Fruit fly (Drosophila melanogaster) whole organism, embryonic: Measurements from ENCODE around the gene Dbp21E2.
A peak's percentile ranks its signal among the peaks of the same experiment; 100 is the strongest.

ENCODE experiments used
- Aef1 ChIP-seq: fragments of 200-800 bp; sonication (Bioruptor generic); IDR thresholded peaks from 3 replicates; pipeline ENCODE4 v1.3.6; 2022; ENCODE audit warnings: missing biosample characterization, missing genetic modification characterization
- BtbVII ChIP-seq: fragments of 200-800 bp; sonication (Bioruptor generic); optimal IDR thresholded peaks from 3 replicates; lab custom pipeline; 2017; ENCODE audit warnings: missing biosample characterization, mild to moderate bottlenecking, missing genetic modification characterization
- CG10565 ChIP-seq: fragments of 200-800 bp; sonication (Bioruptor generic); optimal IDR thresholded peaks from 3 replicates; lab custom pipeline; 2016; ENCODE audit warnings: missing biosample characterization, mild to moderate bottlenecking, missing genetic modification characterization
- CG10959 ChIP-seq: fragments of 200-800 bp; sonication (Bioruptor generic); IDR thresholded peaks from 2 replicates; pipeline ENCODE4 v1.3.6; 2022; ENCODE audit warnings: missing biosample characterization, missing genetic modification characterization
- CG11504 ChIP-seq: fragments of 200-800 bp; sonication (Bioruptor generic); optimal IDR thresholded peaks from 3 replicates; lab custom pipeline; 2019; ENCODE audit warnings: missing biosample characterization, mild to moderate bottlenecking, missing genetic modification characterization, moderate library complexity
- CG11695 ChIP-seq: fragments of 200-800 bp; sonication (Bioruptor generic); IDR thresholded peaks from 3 replicates; pipeline ENCODE4 v1.3.6; 2022; ENCODE audit warnings: missing biosample characterization, missing genetic modification characterization
- CG12236 ChIP-seq: fragments of 200-800 bp; sonication (Bioruptor generic); optimal IDR thresholded peaks from 2 replicates; lab custom pipeline; 2016; ENCODE audit warnings: missing biosample characterization, missing genetic modification characterization
- CG14710 ChIP-seq: fragments of 200-800 bp; sonication (Bioruptor generic); optimal IDR thresholded peaks from 3 replicates; lab custom pipeline; 2019; ENCODE audit warnings: missing biosample characterization, mild to moderate bottlenecking, missing genetic modification characterization, moderate library complexity
- CG17361 ChIP-seq: fragments of 200-800 bp; sonication (Bioruptor generic); IDR thresholded peaks from 3 replicates; pipeline ENCODE4 v1.3.6; 2022; ENCODE audit warnings: missing biosample characterization, missing genetic modification characterization
- CG17802 ChIP-seq: fragments of 200-800 bp; sonication (Bioruptor generic); optimal IDR thresholded peaks from 2 replicates; lab custom pipeline; 2018; ENCODE audit warnings: missing biosample characterization, mild to moderate bottlenecking, missing genetic modification characterization, moderate library complexity
- CG17912 ChIP-seq: fragments of 200-800 bp; sonication (Bioruptor generic); optimal IDR thresholded peaks from 2 replicates; lab custom pipeline; 2018; ENCODE audit warnings: missing biosample characterization, mild to moderate bottlenecking, missing genetic modification characterization
- CG2129 ChIP-seq: fragments of 200-800 bp; sonication (Bioruptor generic); IDR thresholded peaks from 2 replicates; pipeline ENCODE4 v1.3.6; 2022; ENCODE audit warnings: missing biosample characterization, missing genetic modification characterization; ENCODE audit not compliant: partially characterized antibody
- CG2712 ChIP-seq: fragments of 200-800 bp; optimal IDR thresholded peaks from 3 replicates; lab custom pipeline; 2019; ENCODE audit warnings: missing biosample characterization, mild to moderate bottlenecking, missing genetic modification characterization, moderate library complexity
- CG2889 ChIP-seq: fragments of 200-800 bp; sonication (Bioruptor generic); IDR thresholded peaks from 3 replicates; pipeline ENCODE4 v1.3.6; 2022; ENCODE audit warnings: missing biosample characterization, missing genetic modification characterization
- CG34422 ChIP-seq: fragments of 200-800 bp; sonication (Bioruptor generic); IDR thresholded peaks from 3 replicates; pipeline ENCODE4 v1.3.6; 2022; ENCODE audit warnings: missing biosample characterization, missing genetic modification characterization
- CG4424 ChIP-seq: fragments of 200-800 bp; sonication (Bioruptor generic); optimal IDR thresholded peaks from 3 replicates; lab custom pipeline; 2016; ENCODE audit warnings: missing biosample characterization, missing genetic modification characterization
- CG4707 ChIP-seq: fragments of 200-800 bp; sonication (Bioruptor generic); optimal IDR thresholded peaks from 2 replicates; lab custom pipeline; 2018; ENCODE audit warnings: missing biosample characterization, mild to moderate bottlenecking, missing genetic modification characterization, moderate library complexity
- CG7556 ChIP-seq: fragments of 200-800 bp; sonication (Bioruptor generic); optimal IDR thresholded peaks from 2 replicates; lab custom pipeline; 2017; ENCODE audit warnings: missing biosample characterization, mild to moderate bottlenecking, missing genetic modification characterization
- CoRest ChIP-seq: fragments of 200-800 bp; sonication (Bioruptor generic); optimal IDR thresholded peaks from 3 replicates; lab custom pipeline; 2018; ENCODE audit warnings: missing biosample characterization, mild to moderate bottlenecking, missing genetic modification characterization, moderate library complexity
- CrebB ChIP-seq: fragments of 200-800 bp; sonication (Bioruptor generic); optimal IDR thresholded peaks from 3 replicates; lab custom pipeline; 2018; ENCODE audit warnings: missing biosample characterization, mild to moderate bottlenecking, missing genetic modification characterization
- Elba2 ChIP-seq: fragments of 200-800 bp; sonication (Bioruptor generic); optimal IDR thresholded peaks from 3 replicates; lab custom pipeline; 2016; ENCODE audit warnings: missing biosample characterization, missing genetic modification characterization
- Ets65A ChIP-seq: fragments of 200-800 bp; sonication (Bioruptor generic); peaks from one replicate; lab custom pipeline; 2016; ENCODE audit warnings: missing biosample characterization, missing genetic modification characterization
- Hr51 ChIP-seq, 2 experiments: fragments of 200-800 bp; sonication (Bioruptor generic); optimal IDR thresholded peaks; 2 replicates in 1 of 2; 3 replicates in 1 of 2; lab custom pipeline; 2016 to 2018; ENCODE audit warnings: missing biosample characterization in 2 of 2, missing genetic modification characterization in 2 of 2, mild to moderate bottlenecking in 1 of 2, moderate library complexity in 1 of 2
- Hr78 ChIP-seq, 2 experiments: fragments of 200-800 bp in 1 of 2; fragments of >200 bp in 1 of 2; sonication (Bioruptor generic) in 1 of 2; optimal IDR thresholded peaks; 2 replicates each; lab custom pipeline; 2017 to 2019; ENCODE audit warnings: missing biosample characterization in 2 of 2, missing genetic modification characterization in 2 of 2, mild to moderate bottlenecking in 1 of 2, moderate library complexity in 1 of 2
- NC2α ChIP-seq: fragments of 200-800 bp; sonication (Bioruptor generic); optimal IDR thresholded peaks from 2 replicates; lab custom pipeline; 2016; ENCODE audit warnings: missing biosample characterization, missing genetic modification characterization
- Optix ChIP-seq: fragments of 200-800 bp; sonication (Bioruptor generic); IDR thresholded peaks from 3 replicates; pipeline ENCODE4 v1.3.6; 2022; ENCODE audit warnings: missing biosample characterization, missing genetic modification characterization
- Rfx ChIP-seq: fragments of 200-800 bp; sonication (Bioruptor generic); IDR thresholded peaks from 2 replicates; pipeline ENCODE4 v1.3.6; 2022; ENCODE audit warnings: missing biosample characterization, missing genetic modification characterization
- Sin3A ChIP-seq: fragments of >200 bp; optimal IDR thresholded peaks from 2 replicates; lab custom pipeline; 2018
- TFAM ChIP-seq: fragments of 200-800 bp; sonication (Bioruptor generic); optimal IDR thresholded peaks from 2 replicates; lab custom pipeline; 2017; ENCODE audit warnings: missing biosample characterization, missing genetic modification characterization, inconsistent platforms
- Usf ChIP-seq: fragments of 200-800 bp; sonication (Bioruptor generic); optimal IDR thresholded peaks from 2 replicates; lab custom pipeline; 2017; ENCODE audit warnings: missing genotype, missing biosample characterization, missing genetic modification characterization
- Xrp1 ChIP-seq: fragments of 200-800 bp; sonication (Bioruptor generic); IDR thresholded peaks from 2 replicates; pipeline ENCODE4 v1.3.6; 2022; ENCODE audit warnings: missing biosample characterization, missing genetic modification characterization
- YL-1 ChIP-seq: fragments of 200-800 bp; sonication (Bioruptor generic); optimal IDR thresholded peaks from 3 replicates; lab custom pipeline; 2017; ENCODE audit warnings: missing biosample characterization, mild to moderate bottlenecking, missing genetic modification characterization
- az2 ChIP-seq: fragments of 200-800 bp; sonication (Bioruptor generic); optimal IDR thresholded peaks from 3 replicates; lab custom pipeline; 2016; ENCODE audit warnings: missing biosample characterization, missing genetic modification characterization
- bcd ChIP-seq: fragments of 200-800 bp; sonication (Bioruptor generic); optimal IDR thresholded peaks from 2 replicates; lab custom pipeline; 2017; ENCODE audit warnings: missing biosample characterization, mild to moderate bottlenecking, missing genetic modification characterization
- btn ChIP-seq: fragments of 200-800 bp; sonication (Bioruptor generic); optimal IDR thresholded peaks from 2 replicates; lab custom pipeline; 2016; ENCODE audit warnings: missing biosample characterization, missing genetic modification characterization
- cg ChIP-seq: fragments of 200-800 bp; sonication (Bioruptor generic); optimal IDR thresholded peaks from 3 replicates; lab custom pipeline; 2019; ENCODE audit warnings: missing biosample characterization, mild to moderate bottlenecking, missing genetic modification characterization, moderate library complexity
- ci ChIP-seq: fragments of 200-800 bp; sonication (Bioruptor generic); IDR thresholded peaks from 3 replicates; pipeline ENCODE4 v1.3.6; 2022; ENCODE audit warnings: missing biosample characterization, missing genetic modification characterization
- crp ChIP-seq, 2 experiments: fragments of 200-800 bp; sonication (Bioruptor generic); optimal IDR thresholded peaks; 2 replicates in 1 of 2; 3 replicates in 1 of 2; lab custom pipeline; 2017; ENCODE audit warnings: missing biosample characterization in 2 of 2, missing genetic modification characterization in 2 of 2, mild to moderate bottlenecking in 1 of 2, moderate library complexity in 1 of 2
- dati ChIP-seq: fragments of 200-800 bp; sonication (Bioruptor generic); IDR thresholded peaks from 2 replicates; pipeline ENCODE4 v1.3.6; 2022; ENCODE audit warnings: missing biosample characterization, missing genetic modification characterization
- emc ChIP-seq: fragments of 200-800 bp; sonication (Bioruptor generic); optimal IDR thresholded peaks from 2 replicates; lab custom pipeline; 2016; ENCODE audit warnings: missing biosample characterization, missing genetic modification characterization
- gce ChIP-seq: fragments of 200-800 bp; sonication (Bioruptor generic); IDR thresholded peaks from 3 replicates; pipeline ENCODE4 v1.3.6; 2022; ENCODE audit warnings: missing biosample characterization, missing genetic modification characterization
- grau ChIP-seq: fragments of 200-800 bp; optimal IDR thresholded peaks from 3 replicates; lab custom pipeline; 2019; ENCODE audit warnings: missing biosample characterization, mild to moderate bottlenecking, missing genetic modification characterization, moderate library complexity
- gro ChIP-seq: fragments of 200-800 bp; sonication (Bioruptor generic); optimal IDR thresholded peaks from 2 replicates; lab custom pipeline; 2016; ENCODE audit warnings: missing biosample characterization, missing genetic modification characterization
- h ChIP-seq: fragments of >200 bp; optimal IDR thresholded peaks from 2 replicates; lab custom pipeline; 2017
- hbn ChIP-seq: fragments of 200-800 bp; sonication (Bioruptor generic); IDR thresholded peaks from 2 replicates; pipeline ENCODE4 v1.3.6; 2022; ENCODE audit warnings: missing biosample characterization, missing genetic modification characterization; ENCODE audit not compliant: partially characterized antibody
- pfk ChIP-seq: fragments of 200-800 bp; sonication (Bioruptor generic); optimal IDR thresholded peaks from 2 replicates; lab custom pipeline; 2018; ENCODE audit warnings: missing biosample characterization, mild to moderate bottlenecking, missing genetic modification characterization, moderate library complexity
- rib ChIP-seq: fragments of 200-800 bp; sonication (Bioruptor generic); IDR thresholded peaks from 2 replicates; pipeline ENCODE4 v1.3.6; 2022; ENCODE audit warnings: missing biosample characterization, missing genetic modification characterization
- slp2 ChIP-seq: fragments of 200-800 bp; sonication (Bioruptor generic); optimal IDR thresholded peaks from 2 replicates; lab custom pipeline; 2016; ENCODE audit warnings: missing biosample characterization, missing genetic modification characterization
- sqz ChIP-seq: fragments of 200-800 bp; sonication (Bioruptor generic); optimal IDR thresholded peaks from 3 replicates; lab custom pipeline; 2018; ENCODE audit warnings: missing biosample characterization, mild to moderate bottlenecking, missing genetic modification characterization
- zf30C ChIP-seq: fragments of 200-800 bp; sonication (Bioruptor generic); optimal IDR thresholded peaks from 3 replicates; lab custom pipeline; 2018; ENCODE audit warnings: missing biosample characterization, mild to moderate bottlenecking, missing genetic modification characterization

Gene Dbp21E2

dm6 chr2L:857897-858517, 46.6 kb downstream of the Dbp21E2 start (continued):
- TF ChIP-seq Hr51 (GFP tag; optimal IDR thresholded peaks at IDR 0.05; lab: Kevin White, UChicago) (peak in 1 of 2 experiments; percentile 55), CG17361 (GFP tag; lab: Robert Waterston, UW) (peak; percentile 31; the same call in 1 of the 3 replicates), CG7556 (peak; percentile 57), CG10959 (no peak), grau (tag; lab: Kevin White, UChicago) (peak; percentile 45), YL-1 (GFP tag; lab: Kevin White, UChicago) (no peak), Ets65A (GFP tag; lab: Kevin White, UChicago) (peak; percentile 46), CG12236 (GFP tag; lab: Kevin White, UChicago) (no peak), CG2712 (tag; lab: Kevin White, UChicago) (peak; percentile 62), gce (no peak), emc (GFP tag; lab: Kevin White, UChicago) (no peak), slp2 (GFP tag; lab: Kevin White, UChicago) (no peak), CG17912 (GFP tag; lab: Kevin White, UChicago) (no peak), Usf (no peak), Xrp1 (GFP tag; lab: Robert Waterston, UW) (peak; percentile 64; the same call in 1 of the 2 replicates), BtbVII (no peak), CG2129 (GFP tag; lab: Robert Waterston, UW) (no peak), btn (GFP tag; lab: Kevin White, UChicago) (peak; percentile 4), rib (GFP tag; lab: Robert Waterston, UW) (no peak), Optix (GFP tag; lab: Robert Waterston, UW) (peak; percentile 53; the same call in 2 of the 3 replicates), gro (no peak), cg (no peak), h (no peak), Elba2 (GFP tag; lab: Kevin White, UChicago) (no peak), CrebB (tag; lab: Kevin White, UChicago) (peak; percentile 16), Hr78 (GFP tag; optimal IDR thresholded peaks at IDR 0.05; lab: Kevin White, UChicago) (peak in 1 of 2 experiments; percentile 92), CG10565 (no peak), Aef1 (peak; percentile 57; the same call in 2 of the 3 replicates), CG2889 (GFP tag; lab: Robert Waterston, UW) (0 out of 3 replicates have a peak, but pooled peaks have one; percentile 30), Sin3A (lab: Kevin White, UChicago) (no peak), CG17802 (tag; lab: Kevin White, UChicago) (no peak), Rfx (peak; percentile 51), CG34422 (peak; percentile 16; the same call in 1 of the 3 replicates), dati (GFP tag; lab: Robert Waterston, UW) (no peak), bcd (GFP tag; lab: Kevin White, UChicago) (no peak), TFAM (GFP tag; lab: Kevin White, UChicago) (no peak), CG11504 (peak; percentile 68), sqz (peak; percentile 7), CG14710 (tag; lab: Kevin White, UChicago) (peak; percentile 10), ci (GFP tag; lab: Robert Waterston, UW) (peak; percentile 93), CG4424 (peak; percentile 32), CG11695 (GFP tag; lab: Robert Waterston, UW) (peak; percentile 68; the same call in 2 of the 3 replicates), hbn (GFP tag; lab: Robert Waterston, UW) (no peak), pfk (no peak), CG4707 (GFP tag; lab: Kevin White, UChicago) (peak; percentile 24), NC2α (no peak), zf30C (GFP tag; lab: Kevin White, UChicago) (peak; percentile 40), crp (GFP tag; optimal IDR thresholded peaks at IDR 0.05; lab: Kevin White, UChicago) (no peak), CoRest (peak; percentile 54), az2 (GFP tag; lab: Kevin White, UChicago) (peak; percentile 36)
